Fruit fly (Drosophila melanogaster) S2 (cell line): Measurements from ENCODE around the gene CG31559.

Source experiments
- CG8478 ChIP-seq: fragments of >200 bp; optimal IDR thresholded peaks from 2 replicates; lab custom pipeline; 2018
- CTCF ChIP-seq, 2 experiments: fragments of >200 bp; optimal IDR thresholded peaks; 2 replicates each; lab custom pipeline; 2018

The CG31559 gene

dm6 chr3R:6156963-6157498 lies at the start of gene CG31559:
CG31559 (minus strand) TSS chr3R:6157235.
- TF ChIP-seq CG8478 (lab: Kevin White, UChicago), result no peak
- TF ChIP-seq CTCF (optimal IDR thresholded peaks at IDR 0.05; lab: Kevin White, UChicago), result no peak

DNA sequence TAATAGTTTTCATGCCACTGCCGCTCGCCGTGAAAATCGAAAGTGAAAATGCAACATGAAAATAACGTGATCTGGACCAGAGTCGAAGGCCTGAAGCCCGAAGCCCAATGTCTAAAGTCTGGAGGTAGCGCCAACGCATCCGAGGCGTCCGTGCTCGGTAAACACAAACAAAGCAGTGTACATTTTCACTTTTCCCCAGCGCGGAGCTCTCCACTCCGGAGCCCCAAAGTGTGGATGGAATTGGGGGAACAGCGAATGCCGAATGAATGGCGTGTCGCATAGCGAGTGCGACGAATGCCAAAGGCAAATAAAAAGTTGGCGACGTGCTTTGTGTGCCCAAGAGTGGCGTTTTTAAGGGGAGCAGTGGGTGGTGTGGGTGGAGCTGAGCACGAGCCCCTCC lies 46.0 kb upstream of the CG31559 start:
- TF ChIP-seq CTCF (optimal IDR thresholded peaks at IDR 0.05; lab: Kevin White, UChicago), result no peak
- TF ChIP-seq CG8478 (lab: Kevin White, UChicago), result no peak

dm6 chr3R:6199717-6200116 lies 42.7 kb upstream of the CG31559 start:
- TF ChIP-seq CTCF (optimal IDR thresholded peaks at IDR 0.05; lab: Kevin White, UChicago) (no peak), CG8478 (lab: Kevin White, UChicago) (no peak)

- TF ChIP-seq CTCF (optimal IDR thresholded peaks at IDR 0.05; lab: Kevin White, UChicago) (no peak), CG8478 (lab: Kevin White, UChicago) (no peak)
These were observed 41.5 kb upstream of the CG31559 start, which contains the start of gene Osi24 for dm6 chr3R:6198488-6198892. Osi24 (plus strand) TSS chr3R:6198811.

dm6 chr3R:6196416-6196815 lies 39.4 kb upstream of the CG31559 start:
- TF ChIP-seq CTCF (optimal IDR thresholded peaks at IDR 0.05; lab: Kevin White, UChicago) (no peak), CG8478 (lab: Kevin White, UChicago) (no peak)

DNA sequence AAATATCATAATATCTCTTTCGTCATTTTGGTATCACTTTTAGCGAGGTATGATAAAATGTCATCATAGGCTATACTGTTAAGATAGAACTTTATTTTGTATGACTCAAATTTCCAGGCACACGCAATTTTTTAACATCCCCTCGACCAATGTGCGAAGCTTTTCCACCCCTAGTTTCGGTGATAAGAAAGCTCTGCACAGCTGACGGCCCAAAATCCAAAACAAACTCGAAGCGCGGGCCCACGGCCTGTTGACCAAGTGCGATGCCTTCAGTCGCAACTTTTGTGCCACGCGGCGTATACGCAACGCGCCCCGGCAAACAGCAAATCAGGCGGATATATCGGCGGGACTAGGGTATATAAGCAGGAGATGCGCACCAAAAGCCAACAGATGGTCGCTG lies 30.0 kb upstream of the CG31559 start, which contains the start of gene NPFR:
Gene NPFR (plus strand): TSS at position 301 of the 400 bp plus-strand sequence.
- TF ChIP-seq CG8478 (lab: Kevin White, UChicago) (no peak), CTCF (optimal IDR thresholded peaks at IDR 0.05; lab: Kevin White, UChicago) (no peak)

DNA sequence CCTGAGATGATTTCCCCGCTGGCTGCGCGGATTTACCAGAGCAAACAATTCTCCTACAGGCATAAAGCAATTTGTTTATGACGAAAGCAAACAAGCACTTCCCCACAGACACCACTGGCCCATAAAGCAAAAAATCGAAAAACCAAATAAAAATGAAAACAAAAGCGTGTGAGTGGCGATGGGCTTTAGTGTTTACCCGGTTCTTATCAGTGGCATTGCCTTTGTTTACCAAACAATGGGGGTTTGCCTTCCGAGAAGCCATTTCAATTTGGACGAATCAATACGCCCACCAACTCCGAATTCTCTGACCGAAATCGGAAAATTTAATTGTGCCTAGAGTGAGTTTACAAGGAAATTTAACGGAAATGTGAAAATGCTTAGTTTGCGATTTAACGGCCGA lies 25.5 kb upstream of the CG31559 start:
- no peak for TF ChIP-seq CG8478 (lab: Kevin White, UChicago)

dm6 chr3R:6173249-6173648 lies 16.2 kb upstream of the CG31559 start, which contains the start of gene Osi1:
Osi1 (plus strand) TSS chr3R:6173549.
- TF ChIP-seq CG8478 (lab: Kevin White, UChicago), result no peak
- no peak for TF ChIP-seq CTCF (optimal IDR thresholded peaks at IDR 0.05; lab: Kevin White, UChicago)

DNA sequence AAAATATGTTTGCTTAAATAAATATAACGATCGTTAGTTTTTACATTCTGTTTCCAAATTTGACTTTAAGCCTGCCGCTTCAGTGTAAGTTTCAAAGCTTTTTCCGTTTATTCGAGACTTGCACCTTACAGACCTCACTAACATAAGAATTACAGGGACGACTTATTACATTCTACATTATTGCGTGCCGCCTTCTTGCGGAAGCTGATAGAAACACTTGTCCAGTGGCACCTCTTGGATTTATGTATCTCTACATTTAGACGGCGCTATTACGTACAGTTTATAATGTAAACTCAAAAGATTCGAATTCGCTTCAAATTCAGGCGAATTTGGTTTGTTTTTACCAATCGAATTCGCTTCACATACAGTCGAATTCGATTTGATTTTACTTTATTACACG lies 13.7 kb upstream of the CG31559 start:
- TF ChIP-seq CG8478 (lab: Kevin White, UChicago) (no peak), CTCF (optimal IDR thresholded peaks at IDR 0.05; lab: Kevin White, UChicago) (peak; percentile 91 to 94)

dm6 chr3R:6167183-6167582 lies 10.1 kb upstream of the CG31559 start, which contains the start of gene CG1077:
CG1077 (plus strand) TSS chr3R:6167483.
- TF ChIP-seq CTCF (optimal IDR thresholded peaks at IDR 0.05; lab: Kevin White, UChicago), result no peak
- TF ChIP-seq CG8478 (lab: Kevin White, UChicago), result no peak

- no peak for TF ChIP-seq CG8478 (lab: Kevin White, UChicago)
- TF ChIP-seq CTCF (optimal IDR thresholded peaks at IDR 0.05; lab: Kevin White, UChicago), result no peak
These were observed 2.2 kb downstream of the CG31559 start for dm6 chr3R:6154773-6155295.

DNA sequence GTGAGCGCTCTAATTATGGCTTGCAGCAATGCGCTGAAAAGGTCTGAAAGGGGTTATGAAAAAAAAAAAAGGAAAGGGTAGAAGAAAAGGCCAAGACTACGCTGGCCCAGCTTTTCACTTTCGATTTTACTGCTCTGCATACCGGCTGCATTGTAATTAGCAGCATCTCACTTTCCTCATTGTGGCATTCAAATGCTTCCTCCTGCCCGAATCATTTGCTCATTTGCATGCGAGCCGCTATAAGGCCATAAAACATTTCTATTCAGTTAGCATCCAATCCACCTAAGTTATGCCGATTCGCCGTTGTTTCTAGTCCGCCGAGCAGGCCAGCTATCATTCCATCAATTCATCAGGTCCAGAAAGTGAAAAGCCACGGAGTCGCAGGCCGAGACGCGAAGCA lies 3.5 kb downstream of the CG31559 start:
- no peak for TF ChIP-seq CG8478 (lab: Kevin White, UChicago)
- no peak for TF ChIP-seq CTCF (optimal IDR thresholded peaks at IDR 0.05; lab: Kevin White, UChicago)

- TF ChIP-seq CG8478 (lab: Kevin White, UChicago) (no peak), CTCF (optimal IDR thresholded peaks at IDR 0.05; lab: Kevin White, UChicago) (peak in 1 of 2 experiments; percentile 8)
These were observed 7.4 kb downstream of the CG31559 start for dm6 chr3R:6149593-6149992.

- TF ChIP-seq CG8478 (lab: Kevin White, UChicago), result no peak
- TF ChIP-seq CTCF (optimal IDR thresholded peaks at IDR 0.05; lab: Kevin White, UChicago), result no peak
These were observed 7.9 kb downstream of the CG31559 start for dm6 chr3R:6149130-6149529.

- TF ChIP-seq CTCF (optimal IDR thresholded peaks at IDR 0.05; lab: Kevin White, UChicago), result no peak
- no peak for TF ChIP-seq CG8478 (lab: Kevin White, UChicago)
These were observed 15.3 kb downstream of the CG31559 start for dm6 chr3R:6141768-6142167.

DNA sequence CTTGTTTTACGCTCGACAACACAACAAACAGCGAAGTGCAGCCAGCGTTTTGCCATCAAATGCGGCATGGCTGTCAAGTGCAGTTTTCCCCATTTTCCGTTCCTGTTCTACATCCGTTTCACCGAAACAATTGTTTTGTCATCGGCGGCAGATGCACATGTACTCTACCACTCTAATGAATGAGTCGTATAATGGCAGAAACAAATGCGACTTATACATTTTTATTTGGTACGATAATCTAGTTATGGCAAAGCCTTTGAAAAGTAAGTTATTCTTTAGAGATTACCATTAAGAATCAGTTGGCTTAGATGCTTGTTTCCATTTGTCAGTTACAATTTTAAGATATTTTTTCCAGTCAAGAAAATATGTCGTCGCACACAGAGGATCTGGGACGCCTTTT lies 34.7 kb downstream of the CG31559 start, which contains the start of gene Vha14-2:
Gene Vha14-2 (plus strand): TSS at position 301 of the 400 bp plus-strand sequence.
- TF ChIP-seq CG8478 (lab: Kevin White, UChicago), result no peak
- no peak for TF ChIP-seq CTCF (optimal IDR thresholded peaks at IDR 0.05; lab: Kevin White, UChicago)
